Fruit fly (Drosophila melanogaster): ENCODE data around the gene Frq2.
A peak's percentile ranks its signal among the peaks of the same experiment; 100 is the strongest.

Frq2 gene

dm6 chrX:18205044-18205443 lies 27.6 kb downstream of the Frq2 start, which contains the start of gene Hesr:
TSS of gene Hesr (minus strand) at chrX:18205144.
- TF ChIP-seq Sox102F (GFP tag; optimal IDR thresholded peaks at IDR 0.05) (no peak), CG4318 (GFP tag; optimal IDR thresholded peaks at IDR 0.05) (no peak), topi (GFP tag; optimal IDR thresholded peaks at IDR 0.05) (no peak), Met (GFP tag; optimal IDR thresholded peaks at IDR 0.05) (no peak), lz (GFP tag; optimal IDR thresholded peaks at IDR 0.05) (no peak), CG16779 (tag; optimal IDR thresholded peaks at IDR 0.05) (no peak), Ets96B (tag; optimal IDR thresholded peaks at IDR 0.05) (no peak), CG6276 (GFP tag; optimal IDR thresholded peaks at IDR 0.05) (no peak), svp (GFP tag) (no peak), Sox14 (GFP tag; optimal IDR thresholded peaks at IDR 0.05) (no peak), CG8319 (GFP tag; optimal IDR thresholded peaks at IDR 0.05) (no peak), CG3032 (tag; optimal IDR thresholded peaks at IDR 0.05) (no peak), pdm3 (GFP tag; optimal IDR thresholded peaks at IDR 0.05) (no peak), ss (GFP tag; optimal IDR thresholded peaks at IDR 0.05) (no peak), CG31627 (GFP tag; optimal IDR thresholded peaks at IDR 0.05) (no peak), dac (GFP tag; optimal IDR thresholded peaks at IDR 0.05) (no peak), Hr38 (GFP tag; optimal IDR thresholded peaks at IDR 0.05) (no peak), CG8632 (GFP tag; optimal IDR thresholded peaks at IDR 0.05) (no peak), fd59A (GFP tag; optimal IDR thresholded peaks at IDR 0.05) (no peak), esn (GFP tag; optimal IDR thresholded peaks at IDR 0.05) (no peak)

- TF ChIP-seq achi (GFP tag; optimal IDR thresholded peaks at IDR 0.05) (no peak), CG3032 (tag; optimal IDR thresholded peaks at IDR 0.05) (peak; percentile 9)
These were observed 30.1 kb downstream of the Frq2 start for dm6 chrX:18207533-18207932.

dm6 chrX:18208079-18208865 lies 30.9 kb downstream of the Frq2 start:
- TF ChIP-seq Blimp-1 (GFP tag; optimal IDR thresholded peaks at IDR 0.05) (no peak), CG8319 (GFP tag; optimal IDR thresholded peaks at IDR 0.05) (no peak), ss (GFP tag; optimal IDR thresholded peaks at IDR 0.05) (peak in 1 of 2 experiments; percentile 6), Hr39 (GFP tag; optimal IDR thresholded peaks at IDR 0.05) (no peak), CG10631 (GFP tag; optimal IDR thresholded peaks at IDR 0.05) (no peak), CG3919 (GFP tag; optimal IDR thresholded peaks at IDR 0.05) (no peak), svp (GFP tag) (peak; percentile 37), Eip78C (GFP tag) (peak; percentile 57), achi (GFP tag; optimal IDR thresholded peaks at IDR 0.05) (no peak), CG3032 (tag; optimal IDR thresholded peaks at IDR 0.05) (peak; percentile 11), CG6276 (GFP tag; optimal IDR thresholded peaks at IDR 0.05) (no peak), salr (GFP tag; optimal IDR thresholded peaks at IDR 0.05) (peak in 1 of 2 experiments; percentile 4), CG6163 (GFP tag; IDR thresholded peaks at IDR 0.05) (no peak), vri (GFP tag; optimal IDR thresholded peaks at IDR 0.05) (no peak), CG32006 (GFP tag; optimal IDR thresholded peaks at IDR 0.05) (peak; percentile 17)

- peak; percentile 14 for TF ChIP-seq net (GFP tag; optimal IDR thresholded peaks at IDR 0.05)
- TF ChIP-seq svp (GFP tag), result peak; percentile 29
- no peak for TF ChIP-seq Sox15 (GFP tag; optimal IDR thresholded peaks at IDR 0.05)
These were observed 31.6 kb downstream of the Frq2 start, which contains the start of gene Him for dm6 chrX:18208930-18209477. TSS of gene Him (plus strand) at chrX:18209427.

dm6 chrX:18225976-18226375 lies 48.6 kb downstream of the Frq2 start, which contains the start of gene CG33639:
TSS of gene CG33639 (minus strand) at chrX:18226076.
- no peak for TF ChIP-seq eg (GFP tag; IDR thresholded peaks at IDR 0.05)
- no peak for TF ChIP-seq Sox102F (GFP tag; optimal IDR thresholded peaks at IDR 0.05)
- no peak for TF ChIP-seq OdsH (GFP tag; optimal IDR thresholded peaks at IDR 0.05)
- TF ChIP-seq Blimp-1 (GFP tag; optimal IDR thresholded peaks at IDR 0.05), result no peak
- TF ChIP-seq Eip78C (GFP tag), result peak; percentile 22
- no peak for TF ChIP-seq CG10631 (GFP tag; optimal IDR thresholded peaks at IDR 0.05)
